Fruit fly (Drosophila melanogaster): ENCODE data around the gene RpL37A.

DNA sequence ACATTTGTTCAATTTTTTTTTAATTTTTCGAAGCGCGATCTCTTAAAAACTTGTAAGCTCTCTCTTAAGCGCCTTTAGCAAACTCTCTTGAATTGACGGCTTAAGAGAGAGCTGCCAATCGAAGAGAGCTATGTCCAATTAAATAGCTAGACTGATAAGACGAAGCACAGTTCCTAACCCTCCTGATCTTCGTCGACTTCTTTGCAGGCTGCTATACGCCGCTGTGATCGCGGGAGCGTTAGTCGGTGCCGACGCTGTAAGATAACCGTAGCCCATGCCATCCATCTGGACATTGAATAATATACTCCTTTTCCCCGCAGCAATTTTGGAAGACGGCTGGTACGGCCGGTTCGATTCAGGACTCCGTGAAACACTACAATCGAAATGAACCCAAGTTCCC lies 40.2 kb upstream of the RpL37A start:
- TF ChIP-seq CG8478 (optimal IDR thresholded peaks at IDR 0.05) (no peak), CTCF (optimal IDR thresholded peaks at IDR 0.05) (no peak)
